Worm (Caenorhabditis elegans) whole organism, young adult: ENCODE results near the gene F11F1.1.
A peak's percentile ranks its signal among the peaks of the same experiment; 100 is the strongest.

ENCODE experiments used
- B0035.1 ChIP-seq: sonication (generic microtip); optimal IDR thresholded peaks from 2 replicates; lab custom pipeline; 2016; ENCODE audit warnings: missing genetic modification characterization, mild to moderate bottlenecking, missing compliant biosample characterization, missing genotype, missing genetic modification reagents
- B0261.1 ChIP-seq: sonication (generic microtip); optimal IDR thresholded peaks from 2 replicates; lab custom pipeline; 2016; ENCODE audit warnings: mild to moderate bottlenecking, missing genetic modification characterization, moderate library complexity, missing compliant biosample characterization
- B0336.3 ChIP-seq: fragments of 200-800 bp; sonication (Bioruptor generic); IDR thresholded peaks from 2 replicates; pipeline ENCODE4 v1.3.6; 2022; ENCODE audit warnings: missing genetic modification characterization, missing compliant biosample characterization
- F10E7.11 ChIP-seq: sonication (generic microtip); optimal IDR thresholded peaks from 2 replicates; lab custom pipeline; 2017; ENCODE audit warnings: mild to moderate bottlenecking, missing genetic modification characterization, moderate library complexity, missing compliant biosample characterization
- F33H1.4 ChIP-seq: fragments of 200-800 bp; sonication (Bioruptor generic); IDR thresholded peaks from 2 replicates; pipeline ENCODE4 v1.3.6; 2022; ENCODE audit warnings: missing genetic modification reagents, missing genetic modification characterization, missing compliant biosample characterization
- F49E8.2 ChIP-seq: sonication (generic microtip); optimal IDR thresholded peaks from 3 replicates; lab custom pipeline; 2017; ENCODE audit warnings: missing genetic modification characterization, mild to moderate bottlenecking, missing compliant biosample characterization, antibody characterized with exemption, moderate library complexity; ENCODE audit not compliant: insufficient read depth
- K11D2.4 ChIP-seq: fragments of 200-800 bp; sonication (Bioruptor generic); IDR thresholded peaks from 2 replicates; pipeline ENCODE4 v1.3.6; 2022; ENCODE audit warnings: missing genetic modification reagents, missing genetic modification characterization, missing compliant biosample characterization
- T07F8.4 ChIP-seq: sonication (generic microtip); optimal IDR thresholded peaks from 2 replicates; lab custom pipeline; 2016; ENCODE audit warnings: mild to moderate bottlenecking, missing genetic modification characterization, moderate library complexity, missing compliant biosample characterization
- Y53G8AR.9 ChIP-seq: fragments of 200-800 bp; sonication (Bioruptor generic); conservative IDR thresholded peaks from 2 replicates; pipeline ENCODE4 v1.3.6; 2022; ENCODE audit warnings: missing genetic modification reagents, missing genetic modification characterization, missing compliant biosample characterization
- Y56A3A.18 ChIP-seq: fragments of 200-800 bp; sonication (Bioruptor generic); IDR thresholded peaks from 2 replicates; pipeline ENCODE4 v1.3.6; 2022; ENCODE audit warnings: missing genetic modification reagents, missing genetic modification characterization, missing compliant biosample characterization
- ZK185.1 ChIP-seq: sonication (generic microtip); optimal IDR thresholded peaks from 2 replicates; lab custom pipeline; 2016; ENCODE audit warnings: mild to moderate bottlenecking, missing genetic modification characterization, missing compliant biosample characterization; ENCODE audit not compliant: poor library complexity, severe bottlenecking
- akir-1 ChIP-seq: fragments of 200-800 bp; sonication (Bioruptor generic); optimal IDR thresholded peaks from 2 replicates; lab custom pipeline; 2018; ENCODE audit warnings: mild to moderate bottlenecking, missing genetic modification characterization, moderate library complexity, missing compliant biosample characterization
- atf-7 ChIP-seq: sonication (generic microtip); optimal IDR thresholded peaks from 2 replicates; lab custom pipeline; 2017; ENCODE audit warnings: mild to moderate bottlenecking, missing genetic modification characterization, missing compliant biosample characterization
- athp-1 ChIP-seq: sonication (generic microtip); optimal IDR thresholded peaks from 2 replicates; lab custom pipeline; 2017; ENCODE audit warnings: mild to moderate bottlenecking, missing genetic modification characterization, missing compliant biosample characterization
- attf-5 ChIP-seq: fragments of 200-800 bp; sonication (Bioruptor generic); optimal IDR thresholded peaks from 2 replicates; lab custom pipeline; 2018; ENCODE audit warnings: mild to moderate bottlenecking, missing genetic modification characterization, missing compliant biosample characterization
- attf-6 ChIP-seq: fragments of 200-800 bp; sonication (Bioruptor generic); IDR thresholded peaks from 2 replicates; pipeline ENCODE4 v1.3.6; 2022; ENCODE audit warnings: missing genetic modification reagents, missing genetic modification characterization, missing compliant biosample characterization
- cebp-2 ChIP-seq: fragments of 200-800 bp; sonication (Bioruptor generic); IDR thresholded peaks from 2 replicates; pipeline ENCODE4 v1.3.6; 2022; ENCODE audit warnings: missing genetic modification characterization, missing compliant biosample characterization
- ceh-58 ChIP-seq: fragments of 200-800 bp; sonication (Bioruptor generic); IDR thresholded peaks from 2 replicates; pipeline ENCODE4 v1.3.6; 2022; ENCODE audit warnings: missing genetic modification characterization, missing compliant biosample characterization
- ceh-79 ChIP-seq: sonication (generic microtip); optimal IDR thresholded peaks from 2 replicates; lab custom pipeline; 2017; ENCODE audit warnings: mild to moderate bottlenecking, missing genetic modification characterization, missing compliant biosample characterization
- chd-7 ChIP-seq: sonication (generic microtip); optimal IDR thresholded peaks from 2 replicates; lab custom pipeline; 2016; ENCODE audit warnings: mild to moderate bottlenecking, missing genetic modification characterization, moderate library complexity, missing compliant biosample characterization
- die-1 ChIP-seq: sonication (generic microtip); optimal IDR thresholded peaks from 2 replicates; lab custom pipeline; 2016; ENCODE audit warnings: missing genotype, mild to moderate bottlenecking, missing genetic modification characterization, missing compliant biosample characterization
- dpff-1 ChIP-seq: sonication (generic microtip); optimal IDR thresholded peaks from 2 replicates; lab custom pipeline; 2017; ENCODE audit warnings: mild to moderate bottlenecking, missing genetic modification characterization, missing compliant biosample characterization
- efl-1 ChIP-seq: fragments of 150-350 bp; optimal IDR thresholded peaks from 2 replicates; lab custom pipeline; 2014; ENCODE audit warnings: missing biosample characterization, missing genetic modification reagents, missing genetic modification characterization
- egl-18 ChIP-seq: fragments of 200-800 bp; sonication (Bioruptor generic); IDR thresholded peaks from 2 replicates; pipeline ENCODE4 v1.3.6; 2022; ENCODE audit warnings: missing genetic modification reagents, missing genetic modification characterization, missing compliant biosample characterization
- ekl-4 ChIP-seq: fragments of 200-800 bp; sonication (Bioruptor generic); IDR thresholded peaks from 2 replicates; pipeline ENCODE4 v1.3.6; 2022; ENCODE audit warnings: missing genetic modification reagents, missing genetic modification characterization, missing compliant biosample characterization
- fkh-3 ChIP-seq: sonication (generic microtip); optimal IDR thresholded peaks from 2 replicates; lab custom pipeline; 2016; ENCODE audit warnings: mild to moderate bottlenecking, missing genetic modification characterization, missing compliant biosample characterization
- hmg-20 ChIP-seq: fragments of 200-800 bp; sonication (Bioruptor generic); IDR thresholded peaks from 2 replicates; pipeline ENCODE4 v1.3.6; 2022; ENCODE audit warnings: missing genetic modification reagents, missing genetic modification characterization, missing compliant biosample characterization
- lag-1 ChIP-seq: fragments of 200-800 bp; sonication (Bioruptor generic); IDR thresholded peaks from 2 replicates; pipeline ENCODE4 v1.3.6; 2022; ENCODE audit warnings: missing genetic modification reagents, missing genetic modification characterization, missing compliant biosample characterization
- let-607 ChIP-seq, 2 experiments: fragments of 200-800 bp in 1 of 2; sonication (Bioruptor generic) in 1 of 2; sonication (generic microtip) in 1 of 2; optimal IDR thresholded peaks; 2 replicates each; lab custom pipeline; 2016 to 2018; ENCODE audit warnings: mild to moderate bottlenecking in 2 of 2, missing compliant biosample characterization in 2 of 2, missing genetic modification characterization in 2 of 2, moderate library complexity in 2 of 2, missing genotype in 1 of 2
- lin-26 ChIP-seq: fragments of 200-800 bp; sonication (Bioruptor generic); IDR thresholded peaks from 2 replicates; pipeline ENCODE4 v1.3.6; 2022; ENCODE audit warnings: missing genetic modification reagents, missing genetic modification characterization, missing compliant biosample characterization
- lin-35 ChIP-seq, 3 experiments: fragments of 150-350 bp in 2 of 3; sonication (generic microtip) in 1 of 3; optimal IDR thresholded peaks; 2 replicates each; lab custom pipeline; 2014 to 2018; ENCODE audit warnings: missing biosample characterization in 3 of 3, missing genetic modification characterization in 3 of 3, missing genetic modification reagents in 3 of 3
- lin-40 ChIP-seq: sonication (generic microtip); optimal IDR thresholded peaks from 2 replicates; lab custom pipeline; 2016; ENCODE audit warnings: missing genetic modification characterization, mild to moderate bottlenecking, missing compliant biosample characterization, missing genotype, missing genetic modification reagents
- madf-8 ChIP-seq: fragments of 200-800 bp; sonication (Bioruptor generic); conservative IDR thresholded peaks from 2 replicates; pipeline ENCODE4 v1.3.6; 2022; ENCODE audit warnings: missing genetic modification reagents, missing genetic modification characterization, missing compliant biosample characterization
- mxl-1 ChIP-seq: sonication (generic microtip); optimal IDR thresholded peaks from 2 replicates; lab custom pipeline; 2016; ENCODE audit warnings: missing genetic modification characterization, missing compliant biosample characterization
- nfya-2 ChIP-seq: fragments of 200-800 bp; sonication (Bioruptor generic); IDR thresholded peaks from 2 replicates; pipeline ENCODE4 v1.3.6; 2022; ENCODE audit warnings: missing genetic modification reagents, missing genetic modification characterization, missing compliant biosample characterization
- nhr-179 ChIP-seq: sonication (generic microtip); optimal IDR thresholded peaks from 2 replicates; lab custom pipeline; 2016; ENCODE audit warnings: mild to moderate bottlenecking, missing genetic modification characterization, missing compliant biosample characterization
- nhr-80 ChIP-seq: sonication (generic microtip); optimal IDR thresholded peaks from 2 replicates; lab custom pipeline; 2016; ENCODE audit warnings: missing genetic modification characterization, missing compliant biosample characterization
- nhr-90 ChIP-seq: sonication (generic microtip); optimal IDR thresholded peaks from 2 replicates; lab custom pipeline; 2016; ENCODE audit warnings: missing genotype, mild to moderate bottlenecking, missing genetic modification characterization, missing compliant biosample characterization
- pha-4 ChIP-seq: fragments of 150-350 bp; sonication (generic microtip); optimal IDR thresholded peaks from 2 replicates; lab custom pipeline; 2014; ENCODE audit warnings: missing biosample characterization, missing genetic modification reagents, missing genetic modification characterization
- rec-8 ChIP-seq, 2 experiments: sonication (generic microtip); optimal IDR thresholded peaks; 2 replicates each; lab custom pipeline; 2016; ENCODE audit warnings: mild to moderate bottlenecking in 2 of 2, missing genetic modification characterization in 2 of 2, missing genetic modification reagents in 2 of 2, missing genotype in 2 of 2, missing biosample characterization in 1 of 2, missing compliant biosample characterization in 1 of 2, moderate library complexity in 1 of 2
- rpc-1 ChIP-seq, 2 experiments: fragments of 150-350 bp in 1 of 2; sonication (generic microtip) in 1 of 2; optimal IDR thresholded peaks; 2 replicates each; lab custom pipeline; 2014 to 2018; ENCODE audit warnings: missing biosample characterization in 1 of 2, missing genetic modification characterization in 1 of 2, missing genetic modification reagents in 1 of 2, missing genotype in 1 of 2
- sdz-38 ChIP-seq: sonication (generic microtip); optimal IDR thresholded peaks from 2 replicates; lab custom pipeline; 2016; ENCODE audit warnings: missing genotype, missing genetic modification characterization, missing compliant biosample characterization
- somi-1 ChIP-seq: fragments of 200-800 bp; sonication (Bioruptor generic); optimal IDR thresholded peaks from 2 replicates; lab custom pipeline; 2018; ENCODE audit warnings: mild to moderate bottlenecking, missing genetic modification characterization, missing compliant biosample characterization
- tbp1 ChIP-seq: fragments of 200-800 bp; sonication (Bioruptor generic); optimal IDR thresholded peaks from 2 replicates; lab custom pipeline; 2018; ENCODE audit warnings: mild to moderate bottlenecking, missing genetic modification characterization, missing compliant biosample characterization
- tbx-9 ChIP-seq: sonication (generic microtip); optimal IDR thresholded peaks from 2 replicates; lab custom pipeline; 2016; ENCODE audit warnings: borderline replicate concordance, missing genetic modification characterization, inconsistent platforms, missing compliant biosample characterization
- unc-130 ChIP-seq: sonication (generic microtip); optimal IDR thresholded peaks from 2 replicates; lab custom pipeline; 2016; ENCODE audit warnings: missing genetic modification reagents, missing genetic modification characterization, missing compliant biosample characterization
- unc-62 ChIP-seq: fragments of 150-350 bp; optimal IDR thresholded peaks from 2 replicates; lab custom pipeline; 2014; ENCODE audit warnings: missing biosample characterization, missing genetic modification reagents, missing genetic modification characterization
- xnd-1 ChIP-seq: sonication (generic microtip); optimal IDR thresholded peaks from 2 replicates; lab custom pipeline; 2016; ENCODE audit warnings: missing genotype, missing genetic modification reagents, missing genetic modification characterization, missing compliant biosample characterization
- zim-3 ChIP-seq: sonication (generic microtip); optimal IDR thresholded peaks from 2 replicates; lab custom pipeline; 2017; ENCODE audit warnings: mild to moderate bottlenecking, missing genetic modification characterization, moderate library complexity, missing compliant biosample characterization

F11F1.1 gene

DNA sequence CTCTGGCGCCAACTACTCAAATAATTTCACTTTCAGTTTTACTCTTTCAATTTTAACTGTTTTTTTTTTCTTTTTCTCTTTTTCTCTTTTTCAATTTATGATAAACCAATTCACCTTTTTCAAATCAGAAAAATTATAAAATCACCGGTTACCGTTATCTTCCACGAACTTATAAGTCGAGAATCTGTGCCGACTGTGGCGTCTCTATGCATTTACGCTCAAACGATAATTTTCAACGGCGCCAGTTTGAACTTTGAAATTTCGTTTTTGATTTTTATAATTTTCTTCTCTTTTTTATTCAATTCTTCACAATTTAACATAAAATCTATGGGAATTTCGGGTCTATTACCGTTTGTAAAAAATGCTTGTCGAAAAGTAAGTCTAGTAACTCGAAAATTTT, 28.1 kb downstream of the F11F1.1 start, which contains the start of gene exo-1 (continued):
- TF ChIP-seq xnd-1 (no peak), attf-5 (GFP tag; lab: Kevin White, UChicago) (peak; percentile 78), ZK185.1 (tag; lab: Kevin White, UChicago) (no peak), attf-6 (GFP tag; lab: Robert Waterston, UW) (no peak), zim-3 (tag; lab: Kevin White, UChicago) (no peak), let-607 (tag; optimal IDR thresholded peaks at IDR 0.05; lab: Kevin White, UChicago) (no peak), fkh-3 (tag; lab: Kevin White, UChicago) (no peak), lin-26 (no peak), F10E7.11 (tag; lab: Kevin White, UChicago) (no peak), ekl-4 (GFP tag; lab: Robert Waterston, UW) (no peak), athp-1 (tag; lab: Kevin White, UChicago) (no peak), rpc-1 (optimal IDR thresholded peaks at IDR 0.05; lab: Kevin White, UChicago) (no peak), rpc-1 (tag; optimal IDR thresholded peaks at IDR 0.05; lab: Kevin White, UChicago) (no peak), chd-7 (tag; lab: Kevin White, UChicago) (no peak), ceh-79 (tag; lab: Kevin White, UChicago) (no peak), nhr-179 (tag; lab: Kevin White, UChicago) (no peak), egl-18 (GFP tag; lab: Robert Waterston, UW) (no peak), tbp1 (GFP tag; lab: Kevin White, UChicago) (peak; percentile 31), nfya-2 (GFP tag; lab: Robert Waterston, UW) (no peak), akir-1 (GFP tag; lab: Kevin White, UChicago) (no peak), sdz-38 (tag; lab: Kevin White, UChicago) (no peak), die-1 (tag; lab: Kevin White, UChicago) (no peak), mxl-1 (no peak), nhr-80 (tag; lab: Kevin White, UChicago) (peak; percentile 36), nhr-90 (tag; lab: Kevin White, UChicago) (no peak), B0261.1 (no peak), K11D2.4 (no peak), B0035.1 (tag; lab: Kevin White, UChicago) (no peak), T07F8.4 (tag; lab: Kevin White, UChicago) (no peak), lin-40 (tag; lab: Kevin White, UChicago) (no peak), lin-35 (GFP tag; optimal IDR thresholded peaks at IDR 0.05; lab: Kevin White, UChicago) (peak in 1 of 3 experiments; percentile 83), tbx-9 (tag; lab: Kevin White, UChicago) (no peak), somi-1 (GFP tag; lab: Kevin White, UChicago) (no peak), rec-8 (tag; optimal IDR thresholded peaks at IDR 0.05; lab: Kevin White, UChicago) (no peak), madf-8 (GFP tag; lab: Robert Waterston, UW) (no peak), Y53G8AR.9 (no peak), hmg-20 (GFP tag; lab: Robert Waterston, UW) (no peak), Y56A3A.18 (GFP tag; lab: Robert Waterston, UW) (no peak), pha-4 (no peak), dpff-1 (tag; lab: Kevin White, UChicago) (no peak), unc-130 (GFP tag; lab: Kevin White, UChicago) (peak; percentile 53), unc-62 (GFP tag; lab: Kevin White, UChicago) (no peak), ceh-58 (GFP tag; lab: Robert Waterston, UW) (no peak), B0336.3 (GFP tag; lab: Robert Waterston, UW) (no peak), cebp-2 (no peak), lag-1 (GFP tag; lab: Robert Waterston, UW) (no peak), atf-7 (tag; lab: Kevin White, UChicago) (no peak), F33H1.4 (GFP tag; lab: Robert Waterston, UW) (peak; percentile 10; the same call in 1 of the 2 replicates), efl-1 (GFP tag; lab: Kevin White, UChicago) (peak; percentile 77), F49E8.2 (no peak)
